Fruit fly (Drosophila melanogaster) whole organism, adult: ENCODE data around the gene ftz-f1.

Experiments used
- CG11617 ChIP-seq: fragments of 200-800 bp; sonication (Bioruptor generic); optimal IDR thresholded peaks from 2 replicates; lab custom pipeline; 2017; ENCODE audit warnings: mild to moderate bottlenecking, missing biosample characterization, missing genetic modification reagents, missing genetic modification characterization
- CG12768 ChIP-seq: fragments of 200-800 bp; sonication (Bioruptor generic); optimal IDR thresholded peaks from 2 replicates; lab custom pipeline; 2017; ENCODE audit warnings: missing biosample characterization, missing genetic modification characterization, mild to moderate bottlenecking, moderate library complexity, missing genetic modification reagents
- CG14711 ChIP-seq: fragments of 200-800 bp; sonication (Bioruptor generic); optimal IDR thresholded peaks from 2 replicates; lab custom pipeline; 2018; ENCODE audit warnings: missing biosample characterization, mild to moderate bottlenecking, missing genetic modification characterization, moderate library complexity
- CG1620 ChIP-seq: fragments of 200-800 bp; sonication (Bioruptor generic); optimal IDR thresholded peaks from 2 replicates; lab custom pipeline; 2016; ENCODE audit warnings: missing biosample characterization, missing genetic modification characterization
- CG33017 ChIP-seq: fragments of 200-800 bp; sonication (Bioruptor generic); optimal IDR thresholded peaks from 2 replicates; lab custom pipeline; 2018; ENCODE audit warnings: missing biosample characterization, mild to moderate bottlenecking, missing genetic modification characterization, moderate library complexity
- CG5204 ChIP-seq: fragments of 200-800 bp; sonication (Bioruptor generic); optimal IDR thresholded peaks from 2 replicates; lab custom pipeline; 2016; ENCODE audit warnings: missing biosample characterization, missing genetic modification characterization
- CG7045 ChIP-seq: fragments of 200-800 bp; sonication (Bioruptor generic); optimal IDR thresholded peaks from 2 replicates; lab custom pipeline; 2017; ENCODE audit warnings: missing biosample characterization, mild to moderate bottlenecking, missing genetic modification characterization
- CG7101 ChIP-seq: fragments of 200-800 bp; sonication (Bioruptor generic); optimal IDR thresholded peaks from 2 replicates; lab custom pipeline; 2018; ENCODE audit warnings: missing biosample characterization, mild to moderate bottlenecking, missing genetic modification characterization, moderate library complexity
- Clk ChIP-seq: fragments of 200-800 bp; sonication (Bioruptor generic); optimal IDR thresholded peaks from 2 replicates; lab custom pipeline; 2017; ENCODE audit warnings: missing biosample characterization, missing genetic modification characterization
- Crg-1 ChIP-seq: fragments of 200-800 bp; sonication (Bioruptor generic); optimal IDR thresholded peaks from 2 replicates; lab custom pipeline; 2016; ENCODE audit warnings: missing biosample characterization, missing genetic modification characterization
- Hr96 ChIP-seq: fragments of 200-800 bp; sonication (Bioruptor generic); optimal IDR thresholded peaks from 2 replicates; lab custom pipeline; 2016; ENCODE audit warnings: missing biosample characterization, missing genetic modification characterization
- Mnt ChIP-seq: fragments of 200-800 bp; sonication (Bioruptor generic); optimal IDR thresholded peaks from 2 replicates; lab custom pipeline; 2016; ENCODE audit warnings: missing biosample characterization, mild to moderate bottlenecking, missing genetic modification characterization
- bab1 ChIP-seq: fragments of 200-800 bp; sonication (Bioruptor generic); optimal IDR thresholded peaks from 3 replicates; lab custom pipeline; 2019; ENCODE audit warnings: missing biosample characterization, mild to moderate bottlenecking, missing genetic modification characterization, moderate library complexity
- cic ChIP-seq: fragments of 200-800 bp; sonication (Bioruptor generic); optimal IDR thresholded peaks from 2 replicates; lab custom pipeline; 2017; ENCODE audit warnings: missing biosample characterization, mild to moderate bottlenecking, missing genetic modification characterization, moderate library complexity
- cnc ChIP-seq, 2 experiments: fragments of >200 bp; optimal IDR thresholded peaks; 2 replicates each; lab custom pipeline; 2017
- kay ChIP-seq: fragments of 200-800 bp; sonication (Bioruptor generic); peaks from one replicate; lab custom pipeline; 2016; ENCODE audit warnings: missing biosample characterization, missing genetic modification characterization, borderline replicate concordance
- ovo ChIP-seq: fragments of 200-800 bp; sonication (Bioruptor generic); optimal IDR thresholded peaks from 2 replicates; lab custom pipeline; 2016; ENCODE audit warnings: missing biosample characterization, missing genetic modification characterization
- pad ChIP-seq: fragments of 200-800 bp; sonication (Bioruptor generic); optimal IDR thresholded peaks from 3 replicates; lab custom pipeline; 2017; ENCODE audit warnings: missing biosample characterization, missing genetic modification characterization, mild to moderate bottlenecking, moderate library complexity, missing genetic modification reagents
- tj ChIP-seq: fragments of 200-800 bp; sonication (Bioruptor generic); optimal IDR thresholded peaks from 3 replicates; lab custom pipeline; 2017; ENCODE audit warnings: missing biosample characterization, mild to moderate bottlenecking, missing genetic modification characterization, moderate library complexity
- toe ChIP-seq: fragments of 200-800 bp; sonication (Bioruptor generic); optimal IDR thresholded peaks from 2 replicates; lab custom pipeline; 2016; ENCODE audit warnings: missing biosample characterization, missing genetic modification characterization

The ftz-f1 gene

dm6 chr3L:18801194-18801695 is at the start of gene ftz-f1:
TSS of gene ftz-f1 (minus strand) at chr3L:18801309.
- TF ChIP-seq CG33017 (peak; percentile 37), Hr96 (no peak), cnc (optimal IDR thresholded peaks at IDR 0.05; lab: Kevin White, UChicago) (no peak), toe (no peak), bab1 (peak; percentile 66), CG7045 (GFP tag; lab: Kevin White, UChicago) (peak; percentile 30), CG7101 (peak; percentile 71), CG14711 (tag; lab: Kevin White, UChicago) (peak; percentile 11), kay (GFP tag; lab: Kevin White, UChicago) (peak; percentile 56), pad (GFP tag; lab: Kevin White, UChicago) (peak; percentile 82), Mnt (peak; percentile 85), tj (GFP tag; lab: Kevin White, UChicago) (peak; percentile 36), Clk (GFP tag; lab: Kevin White, UChicago) (no peak), CG5204 (GFP tag; lab: Kevin White, UChicago) (no peak), Crg-1 (GFP tag; lab: Kevin White, UChicago) (peak; percentile 18), ovo (GFP tag; lab: Kevin White, UChicago) (peak; percentile 30), CG11617 (GFP tag; lab: Kevin White, UChicago) (peak; percentile 52), cic (peak; percentile 93), CG12768 (GFP tag; lab: Kevin White, UChicago) (peak; percentile 50), CG1620 (GFP tag; lab: Kevin White, UChicago) (no peak)

dm6 chr3L:18848436-18848835 is 47.3 kb upstream of the ftz-f1 start:
- no peak for TF ChIP-seq CG33017
- TF ChIP-seq pad (GFP tag; lab: Kevin White, UChicago) = peak; percentile 14
- TF ChIP-seq CG5204 (GFP tag; lab: Kevin White, UChicago) = peak; percentile 18
- peak; percentile 16 for TF ChIP-seq CG7101
- peak; percentile 30 for TF ChIP-seq CG1620 (GFP tag; lab: Kevin White, UChicago)
- peak; percentile 90 for TF ChIP-seq bab1
- peak; percentile 18 for TF ChIP-seq toe
- TF ChIP-seq Clk (GFP tag; lab: Kevin White, UChicago) = no peak
- no peak for TF ChIP-seq Hr96

- no peak for TF ChIP-seq ovo (GFP tag; lab: Kevin White, UChicago)
- no peak for TF ChIP-seq Crg-1 (GFP tag; lab: Kevin White, UChicago)
- TF ChIP-seq CG33017 = no peak
- TF ChIP-seq toe = no peak
- no peak for TF ChIP-seq Clk (GFP tag; lab: Kevin White, UChicago)
- no peak for TF ChIP-seq cnc (optimal IDR thresholded peaks at IDR 0.05; lab: Kevin White, UChicago)
- TF ChIP-seq CG5204 (GFP tag; lab: Kevin White, UChicago) = no peak
- no peak for TF ChIP-seq Hr96
- no peak for TF ChIP-seq CG11617 (GFP tag; lab: Kevin White, UChicago)
- no peak for TF ChIP-seq CG7101
- no peak for TF ChIP-seq CG7045 (GFP tag; lab: Kevin White, UChicago)
- peak; percentile 91 for TF ChIP-seq pad (GFP tag; lab: Kevin White, UChicago)
- TF ChIP-seq tj (GFP tag; lab: Kevin White, UChicago) = peak; percentile 58
These were observed 45.2 kb upstream of the ftz-f1 start for dm6 chr3L:18846272-18846741.

- no peak for TF ChIP-seq CG33017
- no peak for TF ChIP-seq bab1
- no peak for TF ChIP-seq CG5204 (GFP tag; lab: Kevin White, UChicago)
- no peak for TF ChIP-seq toe
- TF ChIP-seq Clk (GFP tag; lab: Kevin White, UChicago) = no peak
- TF ChIP-seq CG11617 (GFP tag; lab: Kevin White, UChicago) = no peak
- TF ChIP-seq CG7101 = no peak
- no peak for TF ChIP-seq ovo (GFP tag; lab: Kevin White, UChicago)
These were observed 44.9 kb upstream of the ftz-f1 start, which contains the start of gene Indy for dm6 chr3L:18846233-18846271. TSS of gene Indy (minus strand) at chr3L:18846267.

- TF ChIP-seq CG11617 (GFP tag; lab: Kevin White, UChicago) = no peak
- no peak for TF ChIP-seq pad (GFP tag; lab: Kevin White, UChicago)
- no peak for TF ChIP-seq Mnt
- no peak for TF ChIP-seq CG12768 (GFP tag; lab: Kevin White, UChicago)
- no peak for TF ChIP-seq Crg-1 (GFP tag; lab: Kevin White, UChicago)
- no peak for TF ChIP-seq ovo (GFP tag; lab: Kevin White, UChicago)
- no peak for TF ChIP-seq CG33017
- TF ChIP-seq CG7101 = no peak
- no peak for TF ChIP-seq cnc (optimal IDR thresholded peaks at IDR 0.05; lab: Kevin White, UChicago)
- TF ChIP-seq cic = no peak
These were observed 44.7 kb upstream of the ftz-f1 start for dm6 chr3L:18845833-18846232.

- TF ChIP-seq Clk (GFP tag; lab: Kevin White, UChicago) (no peak), cnc (optimal IDR thresholded peaks at IDR 0.05; lab: Kevin White, UChicago) (no peak), Hr96 (no peak), CG7045 (GFP tag; lab: Kevin White, UChicago) (no peak), CG14711 (tag; lab: Kevin White, UChicago) (no peak), CG12768 (GFP tag; lab: Kevin White, UChicago) (no peak), pad (GFP tag; lab: Kevin White, UChicago) (no peak), Mnt (no peak), CG1620 (GFP tag; lab: Kevin White, UChicago) (no peak), toe (no peak), bab1 (no peak), tj (GFP tag; lab: Kevin White, UChicago) (no peak), kay (GFP tag; lab: Kevin White, UChicago) (no peak), ovo (GFP tag; lab: Kevin White, UChicago) (no peak), CG33017 (no peak), cic (no peak)
These were observed 41.1 kb upstream of the ftz-f1 start for dm6 chr3L:18842236-18842635.

- TF ChIP-seq kay (GFP tag; lab: Kevin White, UChicago) = peak; percentile 66
- TF ChIP-seq cic = peak; percentile 4
- peak; percentile 0 for TF ChIP-seq pad (GFP tag; lab: Kevin White, UChicago)
- no peak for TF ChIP-seq CG1620 (GFP tag; lab: Kevin White, UChicago)
- no peak for TF ChIP-seq CG33017
- no peak for TF ChIP-seq CG11617 (GFP tag; lab: Kevin White, UChicago)
- TF ChIP-seq CG12768 (GFP tag; lab: Kevin White, UChicago) = no peak
- TF ChIP-seq bab1 = peak; percentile 2
- TF ChIP-seq Clk (GFP tag; lab: Kevin White, UChicago) = no peak
- TF ChIP-seq tj (GFP tag; lab: Kevin White, UChicago) = peak; percentile 35
These were observed 40.2 kb upstream of the ftz-f1 start for dm6 chr3L:18841269-18841668.
